Fruit fly (Drosophila melanogaster) whole organism, wandering third instar larva: ENCODE measurements around the gene CG16736.

Experiments used
- Abd-B ChIP-seq: fragments of >200 bp; optimal IDR thresholded peaks from 2 replicates; lab custom pipeline; 2017; ENCODE audit warnings: missing biosample characterization, missing genetic modification characterization
- CG9705 ChIP-seq: fragments of 200-800 bp; sonication (Bioruptor generic); optimal IDR thresholded peaks from 2 replicates; lab custom pipeline; 2018; ENCODE audit warnings: missing biosample characterization, mild to moderate bottlenecking, missing genetic modification characterization
- CrebA ChIP-seq: fragments of 200-800 bp; sonication (Bioruptor generic); optimal IDR thresholded peaks from 2 replicates; lab custom pipeline; 2016; ENCODE audit warnings: missing biosample characterization, mild to moderate bottlenecking, missing genetic modification characterization, borderline replicate concordance
- Dfd ChIP-seq: fragments of >200 bp; optimal IDR thresholded peaks from 2 replicates; lab custom pipeline; 2017; ENCODE audit warnings: missing biosample characterization, missing genetic modification characterization
- Dif ChIP-seq: fragments of 200-275, 200-300 bp; sonication (Bioruptor generic); optimal IDR thresholded peaks from 2 replicates; lab custom pipeline; 2018; ENCODE audit warnings: missing biosample characterization, missing genetic modification characterization; ENCODE audit not compliant: partially characterized antibody
- HLH106 ChIP-seq: fragments of 200-800 bp; optimal IDR thresholded peaks from 3 replicates; lab custom pipeline; 2019; ENCODE audit warnings: missing biosample characterization, mild to moderate bottlenecking, missing genetic modification characterization, moderate library complexity
- Hnf4 ChIP-seq: fragments of 200-800 bp; sonication (Bioruptor generic); optimal IDR thresholded peaks from 2 replicates; lab custom pipeline; 2016; ENCODE audit warnings: missing biosample characterization, mild to moderate bottlenecking, missing genetic modification characterization
- Hr78 ChIP-seq: fragments of >200 bp; optimal IDR thresholded peaks from 2 replicates; lab custom pipeline; 2017; ENCODE audit warnings: missing biosample characterization, missing genetic modification characterization
- Hr83 ChIP-seq: fragments of 200-300 bp; sonication (Bioruptor generic); optimal IDR thresholded peaks from 2 replicates; lab custom pipeline; 2016; ENCODE audit warnings: missing biosample characterization, mild to moderate bottlenecking, missing genetic modification characterization, moderate library complexity; ENCODE audit not compliant: poor library complexity, severe bottlenecking
- Jra ChIP-seq: sonication (Bioruptor generic); optimal IDR thresholded peaks from 2 replicates; lab custom pipeline; 2016; ENCODE audit warnings: missing biosample characterization, missing genetic modification characterization
- Mio ChIP-seq: sonication (Bioruptor generic); optimal IDR thresholded peaks from 2 replicates; lab custom pipeline; 2016; ENCODE audit warnings: missing biosample characterization, missing genetic modification characterization
- N ChIP-seq: fragments of >200 bp; optimal IDR thresholded peaks from 2 replicates; lab custom pipeline; 2018; ENCODE audit warnings: missing biosample characterization, missing external identifiers, missing genetic modification characterization
- OdsH ChIP-seq: fragments of 200-800 bp; sonication (Bioruptor generic); optimal IDR thresholded peaks from 2 replicates; lab custom pipeline; 2016; ENCODE audit warnings: missing biosample characterization, mild to moderate bottlenecking, missing genetic modification characterization
- Rel ChIP-seq, 2 experiments: fragments of 200-800 bp; sonication (Bioruptor generic) in 1 of 2; optimal IDR thresholded peaks; 2 replicates in 1 of 2; 3 replicates in 1 of 2; lab custom pipeline; 2016 to 2019; ENCODE audit warnings: mild to moderate bottlenecking in 2 of 2, missing biosample characterization in 2 of 2, missing genetic modification characterization in 2 of 2, moderate library complexity in 1 of 2
- Sp1 ChIP-seq: fragments of 200-800 bp; sonication (Bioruptor generic); optimal IDR thresholded peaks from 3 replicates; lab custom pipeline; 2019; ENCODE audit warnings: missing biosample characterization, mild to moderate bottlenecking, missing genetic modification characterization, moderate library complexity
- br ChIP-seq: fragments of 200-800 bp; sonication (Bioruptor generic); optimal IDR thresholded peaks from 2 replicates; lab custom pipeline; 2016; ENCODE audit warnings: missing biosample characterization, missing genetic modification characterization
- brk ChIP-seq: fragments of 200-800 bp; sonication (Bioruptor generic); optimal IDR thresholded peaks from 2 replicates; lab custom pipeline; 2016; ENCODE audit warnings: missing biosample characterization, mild to moderate bottlenecking, missing genetic modification characterization
- dmrt93B ChIP-seq: fragments of 200-800 bp; sonication (Bioruptor generic); optimal IDR thresholded peaks from 2 replicates; lab custom pipeline; 2018; ENCODE audit warnings: missing biosample characterization, mild to moderate bottlenecking, missing genetic modification characterization
- foxo ChIP-seq, 2 experiments: fragments of 200-800 bp; sonication (Bioruptor generic); optimal IDR thresholded peaks; 2 replicates in 1 of 2; 3 replicates in 1 of 2; lab custom pipeline; 2016 to 2017; ENCODE audit warnings: missing biosample characterization in 2 of 2, missing genetic modification characterization in 2 of 2
- fru ChIP-seq: fragments of 200-800 bp; sonication (Bioruptor generic); optimal IDR thresholded peaks from 3 replicates; lab custom pipeline; 2016; ENCODE audit warnings: missing biosample characterization, mild to moderate bottlenecking, missing genetic modification characterization
- h ChIP-seq: fragments of 200-800 bp; sonication (Bioruptor generic); optimal IDR thresholded peaks from 3 replicates; lab custom pipeline; 2016; ENCODE audit warnings: missing biosample characterization, mild to moderate bottlenecking, missing genetic modification characterization
- pan ChIP-seq: fragments of >200 bp; optimal IDR thresholded peaks from 2 replicates; lab custom pipeline; 2017
- psq ChIP-seq: fragments of 200-800 bp; sonication (Bioruptor generic); optimal IDR thresholded peaks from 3 replicates; lab custom pipeline; 2017; ENCODE audit warnings: missing biosample characterization, mild to moderate bottlenecking, missing genetic modification characterization, moderate library complexity
- sv ChIP-seq: fragments of 200-800 bp; sonication (Bioruptor generic); optimal IDR thresholded peaks from 3 replicates; lab custom pipeline; 2016; ENCODE audit warnings: missing biosample characterization, missing genetic modification characterization
- tai ChIP-seq: sonication (Bioruptor generic); optimal IDR thresholded peaks from 2 replicates; lab custom pipeline; 2016; ENCODE audit warnings: missing biosample characterization, missing genetic modification characterization
- woc ChIP-seq: sonication (Bioruptor generic); optimal IDR thresholded peaks from 2 replicates; lab custom pipeline; 2016; ENCODE audit warnings: missing biosample characterization, mild to moderate bottlenecking, missing genetic modification characterization

Gene CG16736

DNA sequence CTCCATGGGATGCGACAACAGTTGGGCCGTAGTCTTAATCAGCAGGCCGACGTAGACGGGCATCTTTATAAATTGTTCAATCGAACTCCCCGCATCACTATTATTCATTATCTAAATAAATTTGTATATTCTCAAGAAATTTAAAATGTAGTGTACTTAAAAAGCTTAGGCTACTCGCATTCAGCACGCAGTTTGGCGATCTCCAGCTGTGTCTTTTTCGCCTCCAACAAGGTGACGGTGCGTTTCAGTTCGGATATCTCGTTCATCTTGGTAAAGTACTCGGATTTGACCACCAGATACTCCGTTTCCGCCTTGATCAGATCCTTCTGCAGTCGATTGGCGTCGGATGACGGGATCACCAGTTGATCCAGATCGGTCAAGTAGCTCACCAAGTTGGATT, at the start of gene CG16736:
Gene CG16736, minus strand, starts transcription at position 101 of the 400 bp plus-strand sequence.
- no peak for TF ChIP-seq br (GFP tag; lab: Kevin White, UChicago)
- no peak for TF ChIP-seq Abd-B
- TF ChIP-seq brk: no peak

DNA sequence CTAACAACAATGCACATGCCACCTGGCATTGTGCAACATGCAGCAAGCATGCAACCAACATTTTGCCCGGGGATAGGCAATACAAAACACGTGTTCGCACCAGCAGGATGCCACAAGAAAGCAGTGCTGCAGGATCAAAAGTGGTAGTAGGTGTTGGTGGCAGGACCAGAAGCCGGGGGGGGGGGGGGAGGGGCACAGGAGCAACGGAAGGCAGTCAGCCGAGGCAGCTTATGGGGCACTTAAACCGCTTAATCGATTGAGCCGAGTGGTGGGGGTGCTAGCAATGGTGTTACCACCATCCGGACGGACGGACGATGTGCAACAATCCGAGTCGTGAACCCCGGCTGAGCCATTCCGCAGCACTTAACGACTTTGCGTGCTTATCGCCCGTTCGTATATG, 39.6 kb upstream of the CG16736 start:
- TF ChIP-seq HLH106 (tag; lab: Kevin White, UChicago) (no peak), Hnf4 (GFP tag; lab: Kevin White, UChicago) (no peak), Dfd (peak; percentile 86), Sp1 (GFP tag; lab: Kevin White, UChicago) (no peak), CrebA (GFP tag; lab: Kevin White, UChicago) (no peak), Hr78 (GFP tag; lab: Kevin White, UChicago) (no peak), psq (no peak), Abd-B (no peak)

DNA sequence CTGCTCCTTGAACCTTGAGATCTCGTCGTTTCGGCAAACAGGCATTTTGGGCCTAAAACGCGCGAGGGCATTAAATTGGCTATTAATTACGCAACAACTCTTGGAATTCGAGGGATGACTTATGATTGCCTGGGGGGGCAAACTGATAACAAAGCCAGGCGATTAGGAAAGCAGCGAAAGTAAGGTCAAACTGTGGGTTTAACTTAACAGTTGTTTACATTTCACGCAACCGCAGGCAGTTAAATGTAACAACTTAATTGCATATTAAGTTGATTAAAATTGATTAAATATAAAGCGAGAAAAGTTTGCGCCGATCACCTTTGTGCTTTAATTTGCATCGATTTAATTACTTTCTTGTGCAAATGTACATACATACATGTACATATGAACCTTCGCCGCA, 30.2 kb upstream of the CG16736 start:
- TF ChIP-seq fru (GFP tag; lab: Kevin White, UChicago): no peak

DNA sequence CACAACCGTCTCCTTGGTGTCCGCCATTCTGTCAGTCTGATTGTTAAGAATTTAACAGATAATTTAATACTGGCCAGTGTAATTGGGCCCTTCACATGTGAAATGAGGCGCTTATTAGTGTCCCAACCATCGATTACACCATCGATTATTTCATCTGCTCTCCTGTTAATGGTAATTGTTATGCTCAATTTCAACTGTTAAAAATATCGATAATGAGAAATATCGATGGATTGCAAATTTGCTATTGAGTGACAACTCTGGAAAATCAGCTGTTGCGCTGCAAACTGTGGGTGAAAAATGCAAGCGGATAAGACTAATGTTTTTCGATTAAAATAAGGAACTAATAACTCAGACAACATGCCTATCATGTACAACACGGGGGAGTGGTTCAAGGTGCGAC, 9.2 kb upstream of the CG16736 start, which contains the start of the genes TrpRS and Vps16A:
Gene TrpRS, minus strand, starts transcription at position 140 of the 400 bp plus-strand sequence.
Gene Vps16A, plus strand, starts transcription at position 255 of the 400 bp plus-strand sequence.
- no peak for TF ChIP-seq Abd-B
- TF ChIP-seq HLH106 (tag; lab: Kevin White, UChicago): no peak
- no peak for TF ChIP-seq h (GFP tag; lab: Kevin White, UChicago)
- peak; percentile 43 for TF ChIP-seq Hr83 (GFP tag; lab: Kevin White, UChicago)
- TF ChIP-seq dmrt93B (GFP tag; lab: Kevin White, UChicago): no peak
- no peak for TF ChIP-seq brk
- TF ChIP-seq Dfd: no peak
- TF ChIP-seq Rel (GFP tag; optimal IDR thresholded peaks at IDR 0.05; lab: Kevin White, UChicago): no peak
- no peak for TF ChIP-seq Rel (tag; optimal IDR thresholded peaks at IDR 0.05; lab: Kevin White, UChicago)
- TF ChIP-seq woc (GFP tag; lab: Kevin White, UChicago): no peak
- peak; percentile 3 for TF ChIP-seq Dif (GFP tag; lab: Kevin White, UChicago)
- no peak for TF ChIP-seq foxo (GFP tag; optimal IDR thresholded peaks at IDR 0.05; lab: Kevin White, UChicago)
- no peak for TF ChIP-seq N (GFP tag; lab: Kevin White, UChicago)
- TF ChIP-seq pan (lab: Kevin White, UChicago): no peak
- no peak for TF ChIP-seq Mio (GFP tag; lab: Kevin White, UChicago)

DNA sequence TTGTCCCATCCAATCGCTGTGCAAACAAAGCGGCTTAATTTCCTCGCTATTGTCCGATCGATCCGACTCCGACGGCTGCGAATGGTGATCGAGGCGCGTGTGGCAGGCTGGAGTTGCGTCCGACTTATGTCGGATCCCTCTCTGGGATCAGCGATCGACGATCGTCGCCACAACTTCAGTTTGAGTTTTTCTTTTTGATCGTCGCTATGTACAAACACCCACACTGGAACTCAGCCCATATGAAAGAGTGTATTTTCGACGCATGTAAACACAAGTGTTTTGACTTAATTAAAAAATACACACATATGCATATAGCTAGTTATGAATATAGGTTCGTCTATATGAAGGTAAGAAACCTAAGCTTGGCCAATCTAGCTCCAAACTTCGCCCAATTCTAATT, 6.5 kb upstream of the CG16736 start, which contains the start of gene sage:
Gene sage, minus strand, starts transcription at position 101 of the 400 bp plus-strand sequence.
- no peak for TF ChIP-seq brk
- no peak for TF ChIP-seq pan (lab: Kevin White, UChicago)

DNA sequence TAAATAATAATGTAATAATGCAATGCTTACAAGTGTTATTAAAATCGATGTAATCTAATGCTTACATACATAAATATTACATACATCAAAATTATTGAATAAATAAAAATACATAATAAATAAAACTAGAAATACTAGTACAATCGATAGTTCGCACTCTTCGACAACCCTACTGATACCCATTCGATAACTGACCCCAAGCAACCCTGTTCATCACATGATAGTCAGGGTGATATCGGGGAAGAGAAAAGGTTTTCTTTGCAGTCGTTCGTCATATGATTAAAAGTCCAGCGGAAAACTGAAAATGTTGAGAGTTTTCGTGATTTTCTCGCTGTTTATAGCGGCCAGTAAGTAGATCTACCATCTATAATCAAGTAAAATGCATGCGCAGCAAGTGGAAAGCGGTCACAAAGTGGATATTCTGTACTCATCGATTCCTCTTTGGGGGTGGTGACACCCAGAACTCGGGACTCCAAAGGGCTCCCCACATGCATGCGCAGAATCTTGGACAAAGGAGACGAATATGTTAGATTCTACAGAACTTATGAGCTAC, 3.0 kb upstream of the CG16736 start, which contains the start of gene ATP6AP2:
Gene ATP6AP2, plus strand, starts transcription at position 218 of the 553 bp plus-strand sequence.
- TF ChIP-seq CG9705 (GFP tag; lab: Kevin White, UChicago) (peak; percentile 20), HLH106 (tag; lab: Kevin White, UChicago) (peak; percentile 69), Dif (GFP tag; lab: Kevin White, UChicago) (peak; percentile 3), Hnf4 (GFP tag; lab: Kevin White, UChicago) (peak; percentile 68), Rel (GFP tag; optimal IDR thresholded peaks at IDR 0.05; lab: Kevin White, UChicago) (no peak), Rel (tag; optimal IDR thresholded peaks at IDR 0.05; lab: Kevin White, UChicago) (peak; percentile 61), Sp1 (GFP tag; lab: Kevin White, UChicago) (peak; percentile 63), OdsH (GFP tag; lab: Kevin White, UChicago) (peak; percentile 40), tai (GFP tag; lab: Kevin White, UChicago) (no peak), Jra (GFP tag; lab: Kevin White, UChicago) (peak; percentile 28), br (GFP tag; lab: Kevin White, UChicago) (no peak), Hr83 (GFP tag; lab: Kevin White, UChicago) (peak; percentile 57), sv (peak; percentile 33), psq (peak; percentile 19), Abd-B (no peak)
